Fruit fly (Drosophila melanogaster) whole organism, embryonic: ENCODE data around the gene Cep135.
A peak's percentile ranks its signal among the peaks of the same experiment; 100 is the strongest.

Source experiments
- C15 ChIP-seq: fragments of 200-800 bp; sonication (Bioruptor generic); IDR thresholded peaks from 3 replicates; pipeline ENCODE4 v1.3.6; 2022; ENCODE audit warnings: missing biosample characterization, missing genetic modification characterization
- CG10431 ChIP-seq: fragments of 200-800 bp; sonication (Bioruptor generic); optimal IDR thresholded peaks from 3 replicates; lab custom pipeline; 2018; ENCODE audit warnings: missing biosample characterization, mild to moderate bottlenecking, missing genetic modification characterization
- CG10543 ChIP-seq: fragments of 200-800 bp; sonication (Bioruptor generic); optimal IDR thresholded peaks from 3 replicates; lab custom pipeline; 2017; ENCODE audit warnings: missing biosample characterization, mild to moderate bottlenecking, missing genetic modification characterization, moderate library complexity
- CG17328 ChIP-seq: fragments of 200-800 bp; sonication (Bioruptor generic); IDR thresholded peaks from 2 replicates; pipeline ENCODE4 v1.3.6; 2022; ENCODE audit warnings: missing biosample characterization, missing genetic modification characterization
- CG17385 ChIP-seq: fragments of 200-800 bp; sonication (Bioruptor generic); optimal IDR thresholded peaks from 3 replicates; lab custom pipeline; 2018; ENCODE audit warnings: missing biosample characterization, mild to moderate bottlenecking, missing genetic modification characterization
- CG32772 ChIP-seq: fragments of 200-800 bp; sonication (Bioruptor generic); IDR thresholded peaks from 2 replicates; pipeline ENCODE4 v1.3.6; 2022; ENCODE audit warnings: missing biosample characterization, missing genetic modification characterization
- CG4854 ChIP-seq: fragments of 200-800 bp; sonication (Bioruptor generic); optimal IDR thresholded peaks from 2 replicates; lab custom pipeline; 2016; ENCODE audit warnings: missing biosample characterization, missing genetic modification characterization, inconsistent platforms
- CG6689 ChIP-seq: fragments of 200-800 bp; sonication (Bioruptor generic); IDR thresholded peaks from 2 replicates; pipeline ENCODE4 v1.3.6; 2022; ENCODE audit warnings: missing biosample characterization, missing genetic modification characterization
- CG6854 ChIP-seq: fragments of 200-800 bp; sonication (Bioruptor generic); optimal IDR thresholded peaks from 3 replicates; lab custom pipeline; 2017; ENCODE audit warnings: missing biosample characterization, mild to moderate bottlenecking, missing genetic modification characterization
- CG9876 ChIP-seq: fragments of 200-800 bp; sonication (Bioruptor generic); optimal IDR thresholded peaks from 2 replicates; lab custom pipeline; 2016; ENCODE audit warnings: missing biosample characterization, missing genetic modification characterization
- Dref ChIP-seq: fragments of 200-800 bp; sonication (Bioruptor generic); IDR thresholded peaks from 2 replicates; pipeline ENCODE4 v1.3.6; 2022; ENCODE audit warnings: missing biosample characterization, missing genetic modification characterization
- Ets65A ChIP-seq: fragments of 200-800 bp; sonication (Bioruptor generic); peaks from one replicate; lab custom pipeline; 2016; ENCODE audit warnings: missing biosample characterization, missing genetic modification characterization
- Gsc ChIP-seq: fragments of 200-800 bp; sonication (Bioruptor generic); IDR thresholded peaks from 2 replicates; pipeline ENCODE4 v1.3.6; 2022; ENCODE audit warnings: missing biosample characterization, missing genetic modification characterization
- H15 ChIP-seq: fragments of 200-800 bp; sonication (Bioruptor generic); IDR thresholded peaks from 3 replicates; pipeline ENCODE4 v1.3.6; 2022; ENCODE audit warnings: missing biosample characterization, missing genetic modification characterization
- Hey ChIP-seq: fragments of 200-800 bp; sonication (Bioruptor generic); optimal IDR thresholded peaks from 3 replicates; lab custom pipeline; 2018; ENCODE audit warnings: missing biosample characterization, mild to moderate bottlenecking, missing genetic modification characterization
- Hmr ChIP-seq: fragments of 200-800 bp; sonication (Bioruptor generic); optimal IDR thresholded peaks from 3 replicates; lab custom pipeline; 2017; ENCODE audit warnings: mild to moderate bottlenecking, missing biosample characterization, missing genetic modification reagents, missing genetic modification characterization
- MBD-R2 ChIP-seq: fragments of 200-800 bp; sonication (Bioruptor generic); IDR thresholded peaks from 2 replicates; pipeline ENCODE4 v1.3.6; 2022; ENCODE audit warnings: missing biosample characterization, missing genetic modification characterization
- NC2β ChIP-seq: fragments of 200-800 bp; sonication (Bioruptor generic); optimal IDR thresholded peaks from 2 replicates; lab custom pipeline; 2016; ENCODE audit warnings: missing biosample characterization, missing genetic modification characterization
- Neu2 ChIP-seq: fragments of 200-800 bp; sonication (Bioruptor generic); optimal IDR thresholded peaks from 3 replicates; lab custom pipeline; 2016; ENCODE audit warnings: missing biosample characterization, missing genetic modification characterization, borderline replicate concordance
- Opbp ChIP-seq: fragments of 200-800 bp; sonication (Bioruptor generic); IDR thresholded peaks from 3 replicates; pipeline ENCODE4 v1.3.6; 2022; ENCODE audit warnings: missing biosample characterization, missing genetic modification characterization; ENCODE audit not compliant: partially characterized antibody
- Optix ChIP-seq: fragments of 200-800 bp; sonication (Bioruptor generic); IDR thresholded peaks from 3 replicates; pipeline ENCODE4 v1.3.6; 2022; ENCODE audit warnings: missing biosample characterization, missing genetic modification characterization
- PHDP ChIP-seq: fragments of 200-800 bp; sonication (Bioruptor generic); optimal IDR thresholded peaks from 3 replicates; lab custom pipeline; 2018; ENCODE audit warnings: missing biosample characterization, mild to moderate bottlenecking, missing genetic modification characterization, moderate library complexity
- Rfx ChIP-seq: fragments of 200-800 bp; sonication (Bioruptor generic); IDR thresholded peaks from 2 replicates; pipeline ENCODE4 v1.3.6; 2022; ENCODE audit warnings: missing biosample characterization, missing genetic modification characterization
- Six4 ChIP-seq: fragments of 200-800 bp; sonication (Bioruptor generic); optimal IDR thresholded peaks from 2 replicates; lab custom pipeline; 2016; ENCODE audit warnings: missing biosample characterization, missing genetic modification characterization
- Taf1 ChIP-seq: fragments of 200-800 bp; sonication (Bioruptor generic); IDR thresholded peaks from 2 replicates; pipeline ENCODE4 v1.3.6; 2022; ENCODE audit warnings: missing biosample characterization, missing genetic modification characterization
- bab2 ChIP-seq: fragments of 200-800 bp; sonication (Bioruptor generic); optimal IDR thresholded peaks from 2 replicates; lab custom pipeline; 2016; ENCODE audit warnings: missing biosample characterization, missing genetic modification characterization
- bbx ChIP-seq: fragments of 200-800 bp; sonication (Bioruptor generic); IDR thresholded peaks from 2 replicates; pipeline ENCODE4 v1.3.6; 2022; ENCODE audit warnings: missing biosample characterization, missing genetic modification characterization; ENCODE audit not compliant: partially characterized antibody
- chinmo ChIP-seq: fragments of 200-800 bp; sonication (Bioruptor generic); IDR thresholded peaks from 4 replicates; pipeline ENCODE4 v1.3.6; 2022; ENCODE audit warnings: missing biosample characterization, missing genetic modification characterization; ENCODE audit not compliant: partially characterized antibody
- chm ChIP-seq: fragments of 200-800 bp; sonication (Bioruptor generic); IDR thresholded peaks from 2 replicates; pipeline ENCODE4 v1.3.6; 2022; ENCODE audit warnings: missing biosample characterization, missing genetic modification characterization
- ci ChIP-seq: fragments of 200-800 bp; sonication (Bioruptor generic); IDR thresholded peaks from 3 replicates; pipeline ENCODE4 v1.3.6; 2022; ENCODE audit warnings: missing biosample characterization, missing genetic modification characterization
- crol ChIP-seq: fragments of 200-800 bp; sonication (Bioruptor generic); IDR thresholded peaks from 2 replicates; pipeline ENCODE4 v1.3.6; 2022; ENCODE audit warnings: missing biosample characterization, missing genetic modification characterization
- cwo ChIP-seq: fragments of 200-800 bp; sonication (Bioruptor generic); optimal IDR thresholded peaks from 3 replicates; lab custom pipeline; 2017; ENCODE audit warnings: missing biosample characterization, missing genetic modification characterization, mild to moderate bottlenecking, moderate library complexity, missing genetic modification reagents
- fd64A ChIP-seq: fragments of 200-800 bp; sonication (Bioruptor generic); optimal IDR thresholded peaks from 3 replicates; lab custom pipeline; 2018; ENCODE audit warnings: missing biosample characterization, mild to moderate bottlenecking, missing genetic modification characterization
- kni ChIP-seq: fragments of 200-800 bp; sonication (Bioruptor generic); optimal IDR thresholded peaks from 3 replicates; lab custom pipeline; 2017; ENCODE audit warnings: mild to moderate bottlenecking, missing biosample characterization, missing genetic modification reagents, missing genetic modification characterization
- lbe ChIP-seq: fragments of 200-800 bp; sonication (Bioruptor generic); optimal IDR thresholded peaks from 2 replicates; lab custom pipeline; 2016; ENCODE audit warnings: missing biosample characterization, mild to moderate bottlenecking, missing genetic modification characterization
- mld ChIP-seq: fragments of 200-800 bp; sonication (Bioruptor generic); IDR thresholded peaks from 3 replicates; pipeline ENCODE4 v1.3.6; 2022; ENCODE audit warnings: missing biosample characterization, missing genetic modification characterization; ENCODE audit not compliant: partially characterized antibody
- onecut ChIP-seq: fragments of 200-800 bp; sonication (Bioruptor generic); IDR thresholded peaks from 2 replicates; pipeline ENCODE4 v1.3.6; 2022; ENCODE audit warnings: missing biosample characterization, missing genetic modification characterization
- p53 ChIP-seq: fragments of 200-800 bp; sonication (Bioruptor generic); optimal IDR thresholded peaks from 2 replicates; lab custom pipeline; 2016; ENCODE audit warnings: missing biosample characterization, missing genetic modification characterization
- pan ChIP-seq, 4 experiments: fragments of >200 bp in 3 of 4; fragments of 200-800 bp in 1 of 4; sonication (Bioruptor generic) in 1 of 4; optimal IDR thresholded peaks in 3 of 4; IDR thresholded peaks in 1 of 4; 2 replicates each; pipeline versions ENCODE4 v1.3.6 to Lab custom; 2017 to 2022; ENCODE audit warnings: missing biosample characterization in 2 of 4, missing genetic modification characterization in 2 of 4, mixed read lengths in 1 of 4
- ranshi ChIP-seq: fragments of 200-800 bp; sonication (Bioruptor generic); IDR thresholded peaks from 2 replicates; pipeline ENCODE4 v1.3.6; 2022; ENCODE audit warnings: missing biosample characterization, missing genetic modification characterization
- scrt ChIP-seq: fragments of 200-800 bp; sonication (Bioruptor generic); optimal IDR thresholded peaks from 2 replicates; lab custom pipeline; 2018; ENCODE audit warnings: missing biosample characterization, mild to moderate bottlenecking, missing genetic modification characterization, moderate library complexity
- sd ChIP-seq: fragments of 200-800 bp; sonication (Bioruptor generic); optimal IDR thresholded peaks from 3 replicates; lab custom pipeline; 2018; ENCODE audit warnings: missing biosample characterization, mild to moderate bottlenecking, missing genetic modification characterization, moderate library complexity
- sens-2 ChIP-seq: fragments of 200-800 bp; sonication (Bioruptor generic); IDR thresholded peaks from 2 replicates; pipeline ENCODE4 v1.3.6; 2022; ENCODE audit warnings: missing biosample characterization, missing genetic modification characterization
- sr ChIP-seq: fragments of 200-800 bp; sonication (Bioruptor generic); IDR thresholded peaks from 3 replicates; pipeline ENCODE4 v1.3.6; 2022; ENCODE audit warnings: missing biosample characterization, missing genetic modification characterization
- z ChIP-seq: fragments of 200-800 bp; sonication (Bioruptor generic); IDR thresholded peaks from 3 replicates; pipeline ENCODE4 v1.3.6; 2022; ENCODE audit warnings: missing biosample characterization, missing genetic modification characterization

Cep135 gene

dm6 chr3L:15102669-15103309, 13.7 kb upstream of the Cep135 start (continued):
- TF ChIP-seq ranshi (GFP tag; lab: Robert Waterston, UW) (peak; percentile 31; the same call in 1 of the 2 replicates), pan (optimal IDR thresholded peaks at IDR 0.05; lab: Kevin White, UChicago) (no peak), pan (GFP tag; optimal IDR thresholded peaks at IDR 0.05 in 1 of 2, IDR thresholded peaks at IDR 0.05 in 1 of 2) (peak in 1 of 2 experiments; percentile 37), CG4854 (GFP tag; lab: Kevin White, UChicago) (no peak), crol (GFP tag; lab: Robert Waterston, UW) (peak; percentile 61), ci (0 out of 3 replicates have a peak, but pooled peaks have one; percentile 36), Taf1 (0 out of 2 replicates have a peak, but pooled peaks have one; percentile 19), Rfx (peak; percentile 36; the same call in 1 of the 2 replicates), CG6689 (GFP tag; lab: Robert Waterston, UW) (peak; percentile 22; the same call in 1 of the 2 replicates), sr (GFP tag; lab: Robert Waterston, UW) (peak; percentile 78), PHDP (tag; lab: Kevin White, UChicago) (peak; percentile 12), Optix (GFP tag; lab: Robert Waterston, UW) (no peak), C15 (GFP tag; lab: Robert Waterston, UW) (no peak)
- TF ChIP-seq, all 482 proteins: peak for 48

- TF ChIP-seq ranshi (GFP tag; lab: Robert Waterston, UW) = peak; percentile 16; the same call in 1 of the 2 replicates
- no peak for TF ChIP-seq Dref (GFP tag; lab: Robert Waterston, UW)
- TF ChIP-seq bbx = peak; percentile 13; the same call in 1 of the 2 replicates
- peak; percentile 34; the same call in 1 of the 3 replicates for TF ChIP-seq Opbp (GFP tag; lab: Robert Waterston, UW)
- 0 out of 2 replicates have a peak, but pooled peaks have one; percentile 11 for TF ChIP-seq CG17328 (GFP tag; lab: Robert Waterston, UW)
- peak; percentile 14 for TF ChIP-seq CG10431 (GFP tag; lab: Kevin White, UChicago)
- TF ChIP-seq mld (GFP tag; lab: Robert Waterston, UW) = 0 out of 3 replicates have a peak, but pooled peaks have one; percentile 36
- peak; percentile 36; the same call in 1 of the 2 replicates for TF ChIP-seq onecut (GFP tag; lab: Robert Waterston, UW)
- TF ChIP-seq Neu2 (GFP tag; lab: Kevin White, UChicago) = no peak
- TF ChIP-seq scrt (GFP tag; lab: Kevin White, UChicago) = peak; percentile 30
- no peak for TF ChIP-seq H15 (GFP tag; lab: Robert Waterston, UW)
- peak; percentile 87 for TF ChIP-seq cwo (GFP tag; lab: Kevin White, UChicago)
- peak; percentile 12 for TF ChIP-seq CG9876 (GFP tag; lab: Kevin White, UChicago)
- TF ChIP-seq Hey (tag; lab: Kevin White, UChicago) = peak; percentile 12
- TF ChIP-seq CG32772 (GFP tag; lab: Robert Waterston, UW) = peak; percentile 36; the same call in 1 of the 2 replicates
- peak; percentile 45 for TF ChIP-seq kni (GFP tag; lab: Kevin White, UChicago)
- TF ChIP-seq Six4 (GFP tag; lab: Kevin White, UChicago) = no peak
- TF ChIP-seq bab2 = no peak
- TF ChIP-seq chm = 0 out of 2 replicates have a peak, but pooled peaks have one; percentile 46
- peak; percentile 14 for TF ChIP-seq Hmr (GFP tag; lab: Kevin White, UChicago)
- TF ChIP-seq sd (tag; lab: Kevin White, UChicago) = no peak
- TF ChIP-seq fd64A (GFP tag; lab: Kevin White, UChicago) = no peak
- peak; percentile 28 for TF ChIP-seq CG10543 (GFP tag; lab: Kevin White, UChicago)
- no peak for TF ChIP-seq Gsc (GFP tag; lab: Robert Waterston, UW)
- peak; percentile 75 for TF ChIP-seq CG6854
- TF ChIP-seq NC2β (GFP tag; lab: Kevin White, UChicago) = no peak
- TF ChIP-seq CG17385 (GFP tag; lab: Kevin White, UChicago) = peak; percentile 88
- peak; percentile 41; the same call in 1 of the 3 replicates for TF ChIP-seq z
- 0 out of 2 replicates have a peak, but pooled peaks have one; percentile 18 for TF ChIP-seq MBD-R2 (GFP tag; lab: Robert Waterston, UW)
- peak; percentile 8 for TF ChIP-seq lbe (GFP tag; lab: Kevin White, UChicago)
- TF ChIP-seq Ets65A (GFP tag; lab: Kevin White, UChicago) = peak; percentile 71
- peak; percentile 89; the same call in 1 of the 4 replicates for TF ChIP-seq chinmo (GFP tag; lab: Robert Waterston, UW)
- peak; percentile 43; the same call in 1 of the 2 replicates for TF ChIP-seq sens-2 (GFP tag; lab: Robert Waterston, UW)
- TF ChIP-seq p53 (GFP tag; lab: Kevin White, UChicago) = no peak
These were observed 12.3 kb upstream of the Cep135 start for dm6 chr3L:15103988-15104848.
